Fruit fly (Drosophila melanogaster) whole organism, embryonic: ENCODE measurements around the gene Dr.

Experiments used
- BtbVII ChIP-seq: fragments of 200-800 bp; sonication (Bioruptor generic); optimal IDR thresholded peaks from 3 replicates; lab custom pipeline; 2017; ENCODE audit warnings: missing biosample characterization, mild to moderate bottlenecking, missing genetic modification characterization
- CG10654 ChIP-seq: fragments of 200-800 bp; sonication (Bioruptor generic); optimal IDR thresholded peaks from 2 replicates; lab custom pipeline; 2016; ENCODE audit warnings: missing biosample characterization, missing genetic modification characterization
- CG11560 ChIP-seq: fragments of 200-800 bp; sonication (Bioruptor generic); IDR thresholded peaks from 3 replicates; pipeline ENCODE4 v1.3.6; 2022; ENCODE audit warnings: missing biosample characterization, missing genetic modification characterization
- CG12071 ChIP-seq: fragments of 200-800 bp; sonication (Bioruptor generic); optimal IDR thresholded peaks from 3 replicates; lab custom pipeline; 2018; ENCODE audit warnings: missing biosample characterization, mild to moderate bottlenecking, missing genetic modification characterization
- CG12659 ChIP-seq: fragments of 200-800 bp; sonication (Bioruptor generic); optimal IDR thresholded peaks from 3 replicates; lab custom pipeline; 2017; ENCODE audit warnings: mild to moderate bottlenecking, missing biosample characterization, missing genetic modification reagents, missing genetic modification characterization
- CG13123 ChIP-seq: fragments of 200-800 bp; sonication (Bioruptor generic); optimal IDR thresholded peaks from 2 replicates; lab custom pipeline; 2016; ENCODE audit warnings: missing biosample characterization, missing genetic modification characterization
- CG13296 ChIP-seq: fragments of 200-800 bp; sonication (Bioruptor generic); optimal IDR thresholded peaks from 3 replicates; lab custom pipeline; 2018; ENCODE audit warnings: missing biosample characterization, mild to moderate bottlenecking, missing genetic modification characterization
- CG15479 ChIP-seq: fragments of 200-800 bp; sonication (Bioruptor generic); optimal IDR thresholded peaks from 3 replicates; lab custom pipeline; 2019; ENCODE audit warnings: missing biosample characterization, mild to moderate bottlenecking, missing genetic modification characterization, moderate library complexity
- CG15514 ChIP-seq: fragments of 200-800 bp; sonication (Bioruptor generic); optimal IDR thresholded peaks from 3 replicates; lab custom pipeline; 2017; ENCODE audit warnings: missing biosample characterization, missing genetic modification characterization, mild to moderate bottlenecking, moderate library complexity, missing genetic modification reagents
- CG17361 ChIP-seq: fragments of 200-800 bp; sonication (Bioruptor generic); IDR thresholded peaks from 3 replicates; pipeline ENCODE4 v1.3.6; 2022; ENCODE audit warnings: missing biosample characterization, missing genetic modification characterization
- CG18599 ChIP-seq: fragments of 200-800 bp; sonication (Bioruptor generic); optimal IDR thresholded peaks from 3 replicates; lab custom pipeline; 2017; ENCODE audit warnings: missing biosample characterization, missing genetic modification characterization, mild to moderate bottlenecking, moderate library complexity, missing genetic modification reagents
- CG30403 ChIP-seq: fragments of 200-800 bp; sonication (Bioruptor generic); optimal IDR thresholded peaks from 3 replicates; lab custom pipeline; 2016; ENCODE audit warnings: missing biosample characterization, missing genetic modification characterization
- CG31224 ChIP-seq: fragments of 200-800 bp; sonication (Bioruptor generic); IDR thresholded peaks from 2 replicates; pipeline ENCODE4 v1.3.6; 2022; ENCODE audit warnings: missing biosample characterization, missing genetic modification characterization
- CG3163 ChIP-seq: fragments of 200-800 bp; sonication (Bioruptor generic); optimal IDR thresholded peaks from 3 replicates; lab custom pipeline; 2016; ENCODE audit warnings: missing biosample characterization, missing genetic modification characterization
- CG4617 ChIP-seq: fragments of 200-800 bp; sonication (Bioruptor generic); optimal IDR thresholded peaks from 3 replicates; lab custom pipeline; 2016; ENCODE audit warnings: missing biosample characterization, missing genetic modification characterization, borderline replicate concordance
- CG6791 ChIP-seq: fragments of 200-800 bp; sonication (Bioruptor generic); IDR thresholded peaks from 3 replicates; pipeline ENCODE4 v1.3.6; 2022; ENCODE audit warnings: missing biosample characterization, missing genetic modification characterization; ENCODE audit not compliant: partially characterized antibody
- CG7745 ChIP-seq: fragments of 200-800 bp; sonication (Bioruptor generic); optimal IDR thresholded peaks from 2 replicates; lab custom pipeline; 2018; ENCODE audit warnings: missing biosample characterization, mild to moderate bottlenecking, missing genetic modification characterization, moderate library complexity
- CG7928 ChIP-seq: fragments of 200-800 bp; sonication (Bioruptor generic); optimal IDR thresholded peaks from 2 replicates; lab custom pipeline; 2017; ENCODE audit warnings: missing biosample characterization, mild to moderate bottlenecking, missing genetic modification characterization
- CG8281 ChIP-seq: fragments of 200-800 bp; sonication (Bioruptor generic); optimal IDR thresholded peaks from 2 replicates; lab custom pipeline; 2018; ENCODE audit warnings: missing biosample characterization, mild to moderate bottlenecking, missing genetic modification characterization, moderate library complexity
- CG8388 ChIP-seq: fragments of 200-800 bp; sonication (Bioruptor generic); optimal IDR thresholded peaks from 2 replicates; lab custom pipeline; 2019; ENCODE audit warnings: missing biosample characterization, mild to moderate bottlenecking, missing genetic modification characterization, moderate library complexity
- CTCF ChIP-seq: fragments of 200-800 bp; sonication (Bioruptor generic); optimal IDR thresholded peaks from 2 replicates; lab custom pipeline; 2017; ENCODE audit warnings: missing biosample characterization, mild to moderate bottlenecking, missing genetic modification characterization, moderate library complexity
- Camta ChIP-seq: fragments of 200-800 bp; sonication (Bioruptor generic); optimal IDR thresholded peaks from 2 replicates; lab custom pipeline; 2016; ENCODE audit warnings: missing biosample characterization, missing genetic modification characterization
- Dip2 ChIP-seq: fragments of 200-800 bp; sonication (Bioruptor generic); IDR thresholded peaks from 2 replicates; pipeline ENCODE4 v1.3.6; 2022; ENCODE audit warnings: missing biosample characterization, missing genetic modification characterization
- Dll ChIP-seq: fragments of 200-800 bp; sonication (Bioruptor generic); IDR thresholded peaks from 4 replicates; pipeline ENCODE4 v1.3.6; 2022; ENCODE audit warnings: missing biosample characterization, missing genetic modification characterization; ENCODE audit not compliant: partially characterized antibody
- HLHmδ ChIP-seq: fragments of 200-800 bp; sonication (Bioruptor generic); optimal IDR thresholded peaks from 2 replicates; lab custom pipeline; 2018; ENCODE audit warnings: missing biosample characterization, mild to moderate bottlenecking, missing genetic modification characterization, moderate library complexity
- HmgD ChIP-seq: fragments of 200-800 bp; sonication (Bioruptor generic); optimal IDR thresholded peaks from 3 replicates; lab custom pipeline; 2016; ENCODE audit warnings: missing biosample characterization, missing genetic modification characterization
- Lpt ChIP-seq: fragments of >200 bp; optimal IDR thresholded peaks from 2 replicates; lab custom pipeline; 2018; ENCODE audit warnings: missing biosample characterization, missing genetic modification characterization
- NC2α ChIP-seq: fragments of 200-800 bp; sonication (Bioruptor generic); optimal IDR thresholded peaks from 2 replicates; lab custom pipeline; 2016; ENCODE audit warnings: missing biosample characterization, missing genetic modification characterization
- Side ChIP-seq: fragments of 200-800 bp; sonication (Bioruptor generic); optimal IDR thresholded peaks from 2 replicates; lab custom pipeline; 2016; ENCODE audit warnings: missing biosample characterization, missing genetic modification characterization
- Xrp1 ChIP-seq: fragments of 200-800 bp; sonication (Bioruptor generic); IDR thresholded peaks from 2 replicates; pipeline ENCODE4 v1.3.6; 2022; ENCODE audit warnings: missing biosample characterization, missing genetic modification characterization
- abd-A ChIP-seq: fragments of 200-800 bp; sonication (Bioruptor generic); optimal IDR thresholded peaks from 3 replicates; lab custom pipeline; 2019; ENCODE audit warnings: missing biosample characterization, mild to moderate bottlenecking, missing genetic modification characterization, moderate library complexity
- ara ChIP-seq: fragments of 200-800 bp; sonication (Bioruptor generic); IDR thresholded peaks from 2 replicates; pipeline ENCODE4 v1.3.6; 2022; ENCODE audit warnings: missing biosample characterization, missing genetic modification characterization
- bab2 ChIP-seq: fragments of 200-800 bp; sonication (Bioruptor generic); optimal IDR thresholded peaks from 2 replicates; lab custom pipeline; 2016; ENCODE audit warnings: missing biosample characterization, missing genetic modification characterization
- chn ChIP-seq: fragments of 200-800 bp; sonication (Bioruptor generic); optimal IDR thresholded peaks from 2 replicates; lab custom pipeline; 2016; ENCODE audit warnings: missing biosample characterization, missing genetic modification characterization
- dmrt99B ChIP-seq: fragments of 200-800 bp; sonication (Bioruptor generic); optimal IDR thresholded peaks from 2 replicates; lab custom pipeline; 2018; ENCODE audit warnings: missing biosample characterization, mild to moderate bottlenecking, missing genetic modification characterization, moderate library complexity
- esg ChIP-seq: fragments of 200-800 bp; sonication (Bioruptor generic); conservative IDR thresholded peaks from 2 replicates; pipeline ENCODE4 v1.3.6; 2022; ENCODE audit warnings: missing biosample characterization, missing genetic modification characterization
- exex ChIP-seq: fragments of 200-800 bp; sonication (Bioruptor generic); optimal IDR thresholded peaks from 4 replicates; lab custom pipeline; 2018; ENCODE audit warnings: missing biosample characterization, mild to moderate bottlenecking, missing genetic modification characterization, moderate library complexity
- gcm2 ChIP-seq: fragments of 200-800 bp; sonication (Bioruptor generic); optimal IDR thresholded peaks from 2 replicates; lab custom pipeline; 2016; ENCODE audit warnings: missing biosample characterization, missing genetic modification characterization
- hb ChIP-seq: fragments of 200-800 bp; sonication (Bioruptor generic); IDR thresholded peaks from 3 replicates; pipeline ENCODE4 v1.3.6; 2022; ENCODE audit warnings: missing biosample characterization, missing genetic modification characterization; ENCODE audit not compliant: partially characterized antibody
- inv ChIP-seq: fragments of 200-800 bp; sonication (Bioruptor generic); IDR thresholded peaks from 2 replicates; pipeline ENCODE4 v1.3.6; 2022; ENCODE audit warnings: missing biosample characterization, missing genetic modification characterization; ENCODE audit not compliant: partially characterized antibody
- kay ChIP-seq: fragments of 200-800 bp; sonication (Bioruptor generic); optimal IDR thresholded peaks from 2 replicates; lab custom pipeline; 2016; ENCODE audit warnings: missing biosample characterization, missing genetic modification characterization
- ken ChIP-seq: fragments of 200-800 bp; sonication (Bioruptor generic); IDR thresholded peaks from 3 replicates; pipeline ENCODE4 v1.3.6; 2022; ENCODE audit warnings: missing biosample characterization, missing genetic modification characterization
- lbe ChIP-seq: fragments of 200-800 bp; sonication (Bioruptor generic); optimal IDR thresholded peaks from 2 replicates; lab custom pipeline; 2016; ENCODE audit warnings: missing biosample characterization, mild to moderate bottlenecking, missing genetic modification characterization
- peb ChIP-seq: fragments of 200-800 bp; sonication (Bioruptor generic); IDR thresholded peaks from 2 replicates; pipeline ENCODE4 v1.3.6; 2022; ENCODE audit warnings: missing biosample characterization, missing genetic modification characterization
- psq ChIP-seq: fragments of 200-800 bp; sonication (Bioruptor generic); optimal IDR thresholded peaks from 2 replicates; lab custom pipeline; 2017; ENCODE audit warnings: missing biosample characterization, missing genetic modification characterization
- rib ChIP-seq: fragments of 200-800 bp; sonication (Bioruptor generic); IDR thresholded peaks from 2 replicates; pipeline ENCODE4 v1.3.6; 2022; ENCODE audit warnings: missing biosample characterization, missing genetic modification characterization
- sug ChIP-seq: fragments of 200-800 bp; optimal IDR thresholded peaks from 2 replicates; lab custom pipeline; 2019; ENCODE audit warnings: missing biosample characterization, mild to moderate bottlenecking, missing genetic modification characterization, moderate library complexity
- toy ChIP-seq: fragments of 200-800 bp; sonication (Bioruptor generic); IDR thresholded peaks from 2 replicates; pipeline ENCODE4 v1.3.6; 2022; ENCODE audit warnings: missing biosample characterization, missing genetic modification characterization
- trh ChIP-seq: fragments of 200-800 bp; sonication (Bioruptor generic); optimal IDR thresholded peaks from 2 replicates; lab custom pipeline; 2016; ENCODE audit warnings: missing biosample characterization, missing genetic modification characterization
- vfl ChIP-seq: fragments of 200-800 bp; sonication (Bioruptor generic); optimal IDR thresholded peaks from 2 replicates; lab custom pipeline; 2016; ENCODE audit warnings: missing biosample characterization, missing genetic modification characterization
- wek ChIP-seq: fragments of 200-800 bp; sonication (Bioruptor generic); optimal IDR thresholded peaks from 3 replicates; lab custom pipeline; 2018; ENCODE audit warnings: missing biosample characterization, mild to moderate bottlenecking, missing genetic modification characterization, moderate library complexity
- zen2 ChIP-seq: fragments of 200-800 bp; sonication (Bioruptor generic); IDR thresholded peaks from 3 replicates; pipeline ENCODE4 v1.3.6; 2022; ENCODE audit warnings: missing biosample characterization, missing genetic modification characterization; ENCODE audit not compliant: partially characterized antibody

Dr gene

dm6 chr3R:29556003-29556467 lies at the start of gene Dr:
Dr (plus strand) TSS chr3R:29556386.
- TF ChIP-seq CG3163 (GFP tag; lab: Kevin White, UChicago) (no peak), HLHmδ (GFP tag; lab: Kevin White, UChicago) (peak; percentile 65), gcm2 (GFP tag; lab: Kevin White, UChicago) (no peak), Dip2 (no peak), CG30403 (GFP tag; lab: Kevin White, UChicago) (no peak), lbe (GFP tag; lab: Kevin White, UChicago) (no peak), sug (tag; lab: Kevin White, UChicago) (no peak), zen2 (GFP tag; lab: Robert Waterston, UW) (no peak), CG8388 (GFP tag; lab: Kevin White, UChicago) (no peak), Xrp1 (no peak), HmgD (GFP tag; lab: Kevin White, UChicago) (peak; percentile 79), CG6791 (no peak), Lpt (GFP tag; lab: Kevin White, UChicago) (no peak), CG13296 (no peak), CG12071 (GFP tag; lab: Kevin White, UChicago) (peak; percentile 23), rib (GFP tag; lab: Robert Waterston, UW) (no peak), ken (no peak), CG17361 (no peak), toy (no peak), hb (GFP tag; lab: Robert Waterston, UW) (no peak), CG15514 (GFP tag; lab: Kevin White, UChicago) (no peak), CG11560 (no peak), CG8281 (tag; lab: Kevin White, UChicago) (no peak), peb (no peak), Side (GFP tag; lab: Kevin White, UChicago) (peak; percentile 30), CTCF (no peak), dmrt99B (tag; lab: Kevin White, UChicago) (no peak), abd-A (tag; lab: Kevin White, UChicago) (peak; percentile 93), wek (GFP tag; lab: Kevin White, UChicago) (no peak), BtbVII (GFP tag; lab: Kevin White, UChicago) (no peak), CG7745 (tag; lab: Kevin White, UChicago) (peak; percentile 37), Camta (GFP tag; lab: Kevin White, UChicago) (no peak), kay (no peak), chn (GFP tag; lab: Kevin White, UChicago) (no peak), trh (no peak), vfl (GFP tag; lab: Kevin White, UChicago) (no peak), NC2α (GFP tag; lab: Kevin White, UChicago) (peak; percentile 4), ara (GFP tag; lab: Robert Waterston, UW) (0 out of 2 replicates have a peak, but pooled peaks have one; percentile 31), inv (GFP tag; lab: Robert Waterston, UW) (no peak), CG10654 (GFP tag; lab: Kevin White, UChicago) (no peak), CG15479 (GFP tag; lab: Kevin White, UChicago) (peak; percentile 25), CG12659 (GFP tag; lab: Kevin White, UChicago) (no peak), CG31224 (no peak), exex (tag; lab: Kevin White, UChicago) (no peak), CG18599 (GFP tag; lab: Kevin White, UChicago) (no peak), esg (GFP tag; lab: Robert Waterston, UW) (no peak), CG4617 (no peak), Dll (GFP tag; lab: Robert Waterston, UW) (0 out of 4 replicates have a peak, but pooled peaks have one; percentile 34), bab2 (GFP tag; lab: Kevin White, UChicago) (no peak), CG13123 (no peak), CG7928 (no peak), psq (no peak)
